Fruit fly (Drosophila melanogaster) whole organism, embryonic: ENCODE results near the gene CG3104.

Experiments used
- Adf1 ChIP-seq: fragments of 200-800 bp; sonication (Bioruptor generic); IDR thresholded peaks from 2 replicates; pipeline ENCODE4 v1.3.6; 2022; ENCODE audit warnings: missing biosample characterization, missing genetic modification characterization
- C15 ChIP-seq: fragments of 200-800 bp; sonication (Bioruptor generic); IDR thresholded peaks from 3 replicates; pipeline ENCODE4 v1.3.6; 2022; ENCODE audit warnings: missing biosample characterization, missing genetic modification characterization
- CG14667 ChIP-seq: fragments of 200-800 bp; sonication (Bioruptor generic); IDR thresholded peaks from 2 replicates; pipeline ENCODE4 v1.3.6; 2022; ENCODE audit warnings: missing biosample characterization, missing genetic modification characterization
- CG16815 ChIP-seq: fragments of 200-800 bp; sonication (Bioruptor generic); optimal IDR thresholded peaks from 3 replicates; lab custom pipeline; 2017; ENCODE audit warnings: missing biosample characterization, mild to moderate bottlenecking, missing genetic modification characterization
- CG17361 ChIP-seq: fragments of 200-800 bp; sonication (Bioruptor generic); IDR thresholded peaks from 3 replicates; pipeline ENCODE4 v1.3.6; 2022; ENCODE audit warnings: missing biosample characterization, missing genetic modification characterization
- CG18476 ChIP-seq: fragments of 200-800 bp; sonication (Bioruptor generic); optimal IDR thresholded peaks from 2 replicates; lab custom pipeline; 2016; ENCODE audit warnings: missing biosample characterization, mild to moderate bottlenecking, missing genetic modification characterization
- CG3163 ChIP-seq: fragments of 200-800 bp; sonication (Bioruptor generic); optimal IDR thresholded peaks from 3 replicates; lab custom pipeline; 2016; ENCODE audit warnings: missing biosample characterization, missing genetic modification characterization
- CG4854 ChIP-seq: fragments of 200-800 bp; sonication (Bioruptor generic); optimal IDR thresholded peaks from 2 replicates; lab custom pipeline; 2016; ENCODE audit warnings: missing biosample characterization, missing genetic modification characterization, inconsistent platforms
- CG6791 ChIP-seq: fragments of 200-800 bp; sonication (Bioruptor generic); IDR thresholded peaks from 3 replicates; pipeline ENCODE4 v1.3.6; 2022; ENCODE audit warnings: missing biosample characterization, missing genetic modification characterization; ENCODE audit not compliant: partially characterized antibody
- CG7271 ChIP-seq: fragments of 200-800 bp; sonication (Bioruptor generic); optimal IDR thresholded peaks from 2 replicates; lab custom pipeline; 2018; ENCODE audit warnings: missing biosample characterization, mild to moderate bottlenecking, missing genetic modification characterization, moderate library complexity
- CG7357 ChIP-seq: fragments of 200-800 bp; sonication (Bioruptor generic); IDR thresholded peaks from 3 replicates; pipeline ENCODE4 v1.3.6; 2022; ENCODE audit warnings: missing biosample characterization, missing genetic modification characterization
- CG7963 ChIP-seq: fragments of 200-800 bp; sonication (Bioruptor generic); IDR thresholded peaks from 3 replicates; pipeline ENCODE4 v1.3.6; 2022; ENCODE audit warnings: missing biosample characterization, missing genetic modification characterization; ENCODE audit not compliant: partially characterized antibody
- CG9727 ChIP-seq: fragments of 200-800 bp; sonication (Bioruptor generic); optimal IDR thresholded peaks from 3 replicates; lab custom pipeline; 2017; ENCODE audit warnings: missing biosample characterization, mild to moderate bottlenecking, missing genetic modification characterization
- CHES-1-like ChIP-seq: fragments of 200-800 bp; sonication (Bioruptor generic); optimal IDR thresholded peaks from 2 replicates; lab custom pipeline; 2016; ENCODE audit warnings: missing biosample characterization, missing genetic modification characterization
- CoRest ChIP-seq: fragments of 200-800 bp; sonication (Bioruptor generic); optimal IDR thresholded peaks from 3 replicates; lab custom pipeline; 2018; ENCODE audit warnings: missing biosample characterization, mild to moderate bottlenecking, missing genetic modification characterization, moderate library complexity
- CrebB ChIP-seq: fragments of 200-800 bp; sonication (Bioruptor generic); optimal IDR thresholded peaks from 3 replicates; lab custom pipeline; 2018; ENCODE audit warnings: missing biosample characterization, mild to moderate bottlenecking, missing genetic modification characterization
- Fer1 ChIP-seq: fragments of 200-800 bp; sonication (Bioruptor generic); optimal IDR thresholded peaks from 2 replicates; lab custom pipeline; 2017; ENCODE audit warnings: missing biosample characterization, mild to moderate bottlenecking, missing genetic modification characterization
- HLH3B ChIP-seq: fragments of 200-800 bp; sonication (Bioruptor generic); IDR thresholded peaks from 2 replicates; pipeline ENCODE4 v1.3.6; 2022; ENCODE audit warnings: missing biosample characterization, missing genetic modification characterization
- HmgD ChIP-seq: fragments of 200-800 bp; sonication (Bioruptor generic); optimal IDR thresholded peaks from 3 replicates; lab custom pipeline; 2016; ENCODE audit warnings: missing biosample characterization, missing genetic modification characterization
- HmgZ ChIP-seq: fragments of 200-800 bp; sonication (Bioruptor generic); optimal IDR thresholded peaks from 2 replicates; lab custom pipeline; 2018; ENCODE audit warnings: missing biosample characterization, mild to moderate bottlenecking, missing genetic modification characterization
- Hr39 ChIP-seq: fragments of >200 bp; optimal IDR thresholded peaks from 2 replicates; lab custom pipeline; 2017
- Lhr ChIP-seq: fragments of 200-800 bp; sonication (Bioruptor generic); optimal IDR thresholded peaks from 3 replicates; lab custom pipeline; 2017; ENCODE audit warnings: mild to moderate bottlenecking, missing biosample characterization, missing genetic modification reagents, missing genetic modification characterization
- NC2β ChIP-seq: fragments of 200-800 bp; sonication (Bioruptor generic); optimal IDR thresholded peaks from 2 replicates; lab custom pipeline; 2016; ENCODE audit warnings: missing biosample characterization, missing genetic modification characterization
- NFAT ChIP-seq: fragments of 200-800 bp; sonication (Bioruptor generic); IDR thresholded peaks from 2 replicates; pipeline ENCODE4 v1.3.6; 2022; ENCODE audit warnings: missing biosample characterization, missing genetic modification characterization
- NfI ChIP-seq: fragments of 200-800 bp; sonication (Bioruptor generic); optimal IDR thresholded peaks from 3 replicates; lab custom pipeline; 2018; ENCODE audit warnings: missing biosample characterization, mild to moderate bottlenecking, missing genetic modification characterization, moderate library complexity
- Rfx ChIP-seq: fragments of 200-800 bp; sonication (Bioruptor generic); IDR thresholded peaks from 2 replicates; pipeline ENCODE4 v1.3.6; 2022; ENCODE audit warnings: missing biosample characterization, missing genetic modification characterization
- Side ChIP-seq: fragments of 200-800 bp; sonication (Bioruptor generic); optimal IDR thresholded peaks from 2 replicates; lab custom pipeline; 2016; ENCODE audit warnings: missing biosample characterization, missing genetic modification characterization
- Sox100B ChIP-seq: fragments of 200-800 bp; sonication (Bioruptor generic); optimal IDR thresholded peaks from 3 replicates; lab custom pipeline; 2018; ENCODE audit warnings: missing biosample characterization, mild to moderate bottlenecking, missing genetic modification characterization
- ac ChIP-seq: fragments of 200-800 bp; sonication (Bioruptor generic); optimal IDR thresholded peaks from 3 replicates; lab custom pipeline; 2017; ENCODE audit warnings: missing biosample characterization, mild to moderate bottlenecking, missing genetic modification characterization
- az2 ChIP-seq: fragments of 200-800 bp; sonication (Bioruptor generic); optimal IDR thresholded peaks from 3 replicates; lab custom pipeline; 2016; ENCODE audit warnings: missing biosample characterization, missing genetic modification characterization
- cas ChIP-seq: fragments of 200-800 bp; sonication (Bioruptor generic); IDR thresholded peaks from 2 replicates; pipeline ENCODE4 v1.3.6; 2022; ENCODE audit warnings: missing biosample characterization, missing genetic modification characterization
- cg ChIP-seq: fragments of 200-800 bp; sonication (Bioruptor generic); optimal IDR thresholded peaks from 3 replicates; lab custom pipeline; 2019; ENCODE audit warnings: missing biosample characterization, mild to moderate bottlenecking, missing genetic modification characterization, moderate library complexity
- cwo ChIP-seq: fragments of 200-800 bp; sonication (Bioruptor generic); optimal IDR thresholded peaks from 3 replicates; lab custom pipeline; 2017; ENCODE audit warnings: missing biosample characterization, missing genetic modification characterization, mild to moderate bottlenecking, moderate library complexity, missing genetic modification reagents
- fd102C ChIP-seq: fragments of 200-800 bp; sonication (Bioruptor generic); optimal IDR thresholded peaks from 2 replicates; lab custom pipeline; 2018; ENCODE audit warnings: missing biosample characterization, mild to moderate bottlenecking, missing genetic modification characterization, moderate library complexity
- fd64A ChIP-seq: fragments of 200-800 bp; sonication (Bioruptor generic); optimal IDR thresholded peaks from 3 replicates; lab custom pipeline; 2018; ENCODE audit warnings: missing biosample characterization, mild to moderate bottlenecking, missing genetic modification characterization
- gro ChIP-seq: fragments of 200-800 bp; sonication (Bioruptor generic); optimal IDR thresholded peaks from 2 replicates; lab custom pipeline; 2016; ENCODE audit warnings: missing biosample characterization, missing genetic modification characterization
- inv ChIP-seq: fragments of 200-800 bp; sonication (Bioruptor generic); IDR thresholded peaks from 2 replicates; pipeline ENCODE4 v1.3.6; 2022; ENCODE audit warnings: missing biosample characterization, missing genetic modification characterization; ENCODE audit not compliant: partially characterized antibody
- kah ChIP-seq: fragments of 200-800 bp; sonication (Bioruptor generic); optimal IDR thresholded peaks from 2 replicates; lab custom pipeline; 2018; ENCODE audit warnings: missing biosample characterization, mild to moderate bottlenecking, missing genetic modification characterization
- kni ChIP-seq: fragments of 200-800 bp; sonication (Bioruptor generic); optimal IDR thresholded peaks from 3 replicates; lab custom pipeline; 2017; ENCODE audit warnings: mild to moderate bottlenecking, missing biosample characterization, missing genetic modification reagents, missing genetic modification characterization
- lilli ChIP-seq: fragments of 200-800 bp; sonication (Bioruptor generic); optimal IDR thresholded peaks from 3 replicates; lab custom pipeline; 2016; ENCODE audit warnings: missing biosample characterization, missing genetic modification characterization
- mam ChIP-seq: fragments of 200-800 bp; sonication (Bioruptor generic); optimal IDR thresholded peaks from 3 replicates; lab custom pipeline; 2016; ENCODE audit warnings: missing biosample characterization, missing genetic modification characterization
- row ChIP-seq: fragments of 200-800 bp; sonication (Bioruptor generic); IDR thresholded peaks from 3 replicates; pipeline ENCODE4 v1.3.6; 2022; ENCODE audit warnings: missing biosample characterization, missing genetic modification characterization
- salm ChIP-seq: fragments of 200-800 bp; sonication (Bioruptor generic); optimal IDR thresholded peaks from 2 replicates; lab custom pipeline; 2018; ENCODE audit warnings: missing biosample characterization, mild to moderate bottlenecking, missing genetic modification characterization
- sd ChIP-seq: fragments of 200-800 bp; sonication (Bioruptor generic); optimal IDR thresholded peaks from 3 replicates; lab custom pipeline; 2018; ENCODE audit warnings: missing biosample characterization, mild to moderate bottlenecking, missing genetic modification characterization, moderate library complexity
- sens-2 ChIP-seq: fragments of 200-800 bp; sonication (Bioruptor generic); IDR thresholded peaks from 2 replicates; pipeline ENCODE4 v1.3.6; 2022; ENCODE audit warnings: missing biosample characterization, missing genetic modification characterization
- shn ChIP-seq: fragments of 200-800 bp; sonication (Bioruptor generic); optimal IDR thresholded peaks from 3 replicates; lab custom pipeline; 2016; ENCODE audit warnings: missing biosample characterization, missing genetic modification characterization
- slp2 ChIP-seq: fragments of 200-800 bp; sonication (Bioruptor generic); optimal IDR thresholded peaks from 2 replicates; lab custom pipeline; 2016; ENCODE audit warnings: missing biosample characterization, missing genetic modification characterization
- toy ChIP-seq: fragments of 200-800 bp; sonication (Bioruptor generic); IDR thresholded peaks from 2 replicates; pipeline ENCODE4 v1.3.6; 2022; ENCODE audit warnings: missing biosample characterization, missing genetic modification characterization
- tup ChIP-seq: fragments of 200-800 bp; sonication (Bioruptor generic); optimal IDR thresholded peaks from 2 replicates; lab custom pipeline; 2016; ENCODE audit warnings: missing biosample characterization, mild to moderate bottlenecking, missing genetic modification characterization, moderate library complexity
- unpg ChIP-seq: fragments of 200-800 bp; sonication (Bioruptor generic); optimal IDR thresholded peaks from 3 replicates; lab custom pipeline; 2018; ENCODE audit warnings: missing biosample characterization, mild to moderate bottlenecking, missing genetic modification characterization, moderate library complexity

The CG3104 gene

dm6 chr2L:2882968-2883702 lies 27.6 kb upstream of the CG3104 start (continued):
- TF ChIP-seq NfI (GFP tag; lab: Kevin White, UChicago) (peak; percentile 29), CHES-1-like (GFP tag; lab: Kevin White, UChicago) (peak; percentile 47), CG4854 (GFP tag; lab: Kevin White, UChicago) (peak; percentile 29), Fer1 (peak; percentile 76), Rfx (GFP tag; lab: Robert Waterston, UW) (peak; percentile 67), az2 (GFP tag; lab: Kevin White, UChicago) (peak; percentile 34), sd (tag; lab: Kevin White, UChicago) (peak; percentile 3), Adf1 (GFP tag; lab: Robert Waterston, UW) (no peak; the same call in 1 of the 2 replicates), C15 (GFP tag; lab: Robert Waterston, UW) (no peak), HmgD (GFP tag; lab: Kevin White, UChicago) (no peak), tup (GFP tag; lab: Kevin White, UChicago) (peak; percentile 29), unpg (GFP tag; lab: Kevin White, UChicago) (peak; percentile 45), inv (GFP tag; lab: Robert Waterston, UW) (no peak), ac (GFP tag; lab: Kevin White, UChicago) (no peak), CG14667 (no peak), kni (GFP tag; lab: Kevin White, UChicago) (peak; percentile 33), HmgZ (peak; percentile 13), Lhr (GFP tag; lab: Kevin White, UChicago) (no peak), cwo (GFP tag; lab: Kevin White, UChicago) (peak; percentile 26), salm (tag; lab: Kevin White, UChicago) (no peak), CoRest (tag; lab: Kevin White, UChicago) (peak; percentile 70), shn (no peak), fd64A (GFP tag; lab: Kevin White, UChicago) (no peak), NC2β (no peak), fd102C (no peak), kah (GFP tag; lab: Kevin White, UChicago) (no peak), sens-2 (GFP tag; lab: Robert Waterston, UW) (no peak), mam (GFP tag; lab: Kevin White, UChicago) (peak; percentile 33), toy (no peak), CG7357 (no peak), row (GFP tag; lab: Robert Waterston, UW) (peak; percentile 79), CG3163 (no peak), gro (no peak), CG7963 (GFP tag; lab: Robert Waterston, UW) (no peak), cg (GFP tag; lab: Kevin White, UChicago) (no peak), CG6791 (GFP tag; lab: Robert Waterston, UW) (no peak), CG17361 (GFP tag; lab: Robert Waterston, UW) (peak; percentile 49; the same call in 2 of the 3 replicates), CG9727 (GFP tag; lab: Kevin White, UChicago) (peak; percentile 50), NFAT (GFP tag; lab: Robert Waterston, UW) (no peak), slp2 (GFP tag; lab: Kevin White, UChicago) (peak; percentile 5), CrebB (tag; lab: Kevin White, UChicago) (peak; percentile 78), CG18476 (GFP tag; lab: Kevin White, UChicago) (peak; percentile 14), Sox100B (GFP tag; lab: Kevin White, UChicago) (peak; percentile 17), HLH3B (GFP tag; lab: Robert Waterston, UW) (peak; percentile 4; the same call in 1 of the 2 replicates), cas (GFP tag; lab: Robert Waterston, UW) (no peak), Side (peak; percentile 9), CG7271 (tag; lab: Kevin White, UChicago) (no peak), lilli (peak; percentile 92), CG16815 (GFP tag; lab: Kevin White, UChicago) (no peak), Hr39 (no peak)
